Fruit fly (Drosophila melanogaster): ENCODE data around the gene CG8087.

CG8087 gene

dm6 chr3R:14558383-14558883 lies 6.2 kb downstream of the CG8087 start (continued):
- TF ChIP-seq Eip74EF (GFP tag; optimal IDR thresholded peaks at IDR 0.05) (peak in 1 of 2 experiments; percentile 96), GATAe (GFP tag; conservative IDR thresholded peaks at IDR 0.05) (no peak), zf30C (GFP tag; optimal IDR thresholded peaks at IDR 0.05) (no peak), twi (tag; optimal IDR thresholded peaks at IDR 0.05) (peak; percentile 73), CG42726 (GFP tag; IDR thresholded peaks at IDR 0.05; ENCODE audit: partially characterized antibody) (no peak), Nf-YB (GFP tag; optimal IDR thresholded peaks at IDR 0.05) (peak; percentile 80), CG7556 (GFP tag; optimal IDR thresholded peaks at IDR 0.05) (peak; percentile 97), Chrac-16 (GFP tag; optimal IDR thresholded peaks at IDR 0.05) (peak; percentile 87), CG10431 (GFP tag; optimal IDR thresholded peaks at IDR 0.05) (peak; percentile 71), Six4 (GFP tag; optimal IDR thresholded peaks at IDR 0.05) (peak; percentile 90), gro (GFP tag; optimal IDR thresholded peaks at IDR 0.05) (peak; percentile 91), chif (GFP tag; optimal IDR thresholded peaks at IDR 0.05) (peak; percentile 86 to 87), az2 (GFP tag; optimal IDR thresholded peaks at IDR 0.05) (peak; percentile 84), onecut (GFP tag; IDR thresholded peaks at IDR 0.05) (peak; percentile 85), kni (GFP tag; optimal IDR thresholded peaks at IDR 0.05) (peak; percentile 68), CG11695 (GFP tag; IDR thresholded peaks at IDR 0.05) (peak; percentile 89), CG15269 (tag; optimal IDR thresholded peaks at IDR 0.05) (peak; percentile 95), CG12071 (GFP tag; optimal IDR thresholded peaks at IDR 0.05) (peak; percentile 86), CG7372 (GFP tag; IDR thresholded peaks at IDR 0.05) (peak; percentile 83), pita (GFP tag; optimal IDR thresholded peaks at IDR 0.05) (no peak), cas (GFP tag; IDR thresholded peaks at IDR 0.05) (0 out of 2 replicates have a peak, but pooled peaks have one; percentile 23), nau (GFP tag; optimal IDR thresholded peaks at IDR 0.05) (peak; percentile 93), CG6254 (GFP tag; optimal IDR thresholded peaks at IDR 0.05) (peak; percentile 85), en (GFP tag; optimal IDR thresholded peaks at IDR 0.05) (peak; percentile 78), CG1792 (GFP tag; optimal IDR thresholded peaks at IDR 0.05) (peak; percentile 83), dati (GFP tag; IDR thresholded peaks at IDR 0.05) (peak; percentile 50; the same call in 1 of the 2 replicates), CG7839 (tag; optimal IDR thresholded peaks at IDR 0.05) (peak; percentile 93), CG10267 (tag; optimal IDR thresholded peaks at IDR 0.05) (peak; percentile 84), CG17829 (tag; optimal IDR thresholded peaks at IDR 0.05) (peak; percentile 92), sim (GFP tag; IDR thresholded peaks at IDR 0.05) (0 out of 2 replicates have a peak, but pooled peaks have one; percentile 34), CG10274 (GFP tag; optimal IDR thresholded peaks at IDR 0.05) (peak; percentile 85), br (optimal IDR thresholded peaks at IDR 0.05) (no peak), MTF-1 (GFP tag; optimal IDR thresholded peaks at IDR 0.05; ENCODE audit: borderline replicate concordance) (peak; percentile 60), nmo (GFP tag; optimal IDR thresholded peaks at IDR 0.05) (peak; percentile 96), pzg (GFP tag; optimal IDR thresholded peaks at IDR 0.05) (no peak), rib (GFP tag; IDR thresholded peaks at IDR 0.05) (peak; percentile 83), ems (GFP tag; optimal IDR thresholded peaks at IDR 0.05) (peak; percentile 93), Xbp1 (GFP tag; optimal IDR thresholded peaks at IDR 0.05) (peak; percentile 90), CG30020 (tag; optimal IDR thresholded peaks at IDR 0.05) (peak; percentile 48), CG2875 (GFP tag; optimal IDR thresholded peaks at IDR 0.05) (peak; percentile 88), Doc2 (GFP tag; IDR thresholded peaks at IDR 0.05) (peak; percentile 64; the same call in 1 of the 2 replicates), Ssrp (tag; optimal IDR thresholded peaks at IDR 0.05) (peak; percentile 91), CG12769 (tag; optimal IDR thresholded peaks at IDR 0.05) (peak; percentile 77), h (optimal IDR thresholded peaks at IDR 0.05) (no peak), pan (optimal IDR thresholded peaks at IDR 0.05) (no peak), pan (GFP tag; optimal IDR thresholded peaks at IDR 0.05 in 1 of 2, IDR thresholded peaks at IDR 0.05 in 1 of 2) (peak in 1 of 2 experiments; percentile 91), CG17802 (tag; optimal IDR thresholded peaks at IDR 0.05) (peak; percentile 71), CG7357 (GFP tag; IDR thresholded peaks at IDR 0.05) (peak; percentile 77), CG10209 (GFP tag; optimal IDR thresholded peaks at IDR 0.05) (peak; percentile 92), Usf (GFP tag; optimal IDR thresholded peaks at IDR 0.05) (peak; percentile 69)

All from whole organism, embryonic.